Worm (Caenorhabditis elegans) whole organism, L4/young adult: Measurements from ENCODE around the gene aptf-2.

Source experiments
- dao-5 ChIP-seq: sonication (generic microtip); optimal IDR thresholded peaks from 2 replicates; lab custom pipeline; 2016; ENCODE audit warnings: missing genotype, missing genetic modification characterization, moderate library complexity, missing compliant biosample characterization
- him-1 ChIP-seq: sonication (generic microtip); optimal IDR thresholded peaks from 2 replicates; lab custom pipeline; 2016; ENCODE audit warnings: missing genotype, missing genetic modification reagents, missing genetic modification characterization, missing compliant biosample characterization

- no peak for TF ChIP-seq him-1
- no peak for TF ChIP-seq dao-5
Measured at ce11 chrIV:13456893-13457292, 41.0 kb upstream of the aptf-2 start.
